Worm (Caenorhabditis elegans): Measurements from ENCODE around the gene nspe-2.

Gene nspe-2

DNA sequence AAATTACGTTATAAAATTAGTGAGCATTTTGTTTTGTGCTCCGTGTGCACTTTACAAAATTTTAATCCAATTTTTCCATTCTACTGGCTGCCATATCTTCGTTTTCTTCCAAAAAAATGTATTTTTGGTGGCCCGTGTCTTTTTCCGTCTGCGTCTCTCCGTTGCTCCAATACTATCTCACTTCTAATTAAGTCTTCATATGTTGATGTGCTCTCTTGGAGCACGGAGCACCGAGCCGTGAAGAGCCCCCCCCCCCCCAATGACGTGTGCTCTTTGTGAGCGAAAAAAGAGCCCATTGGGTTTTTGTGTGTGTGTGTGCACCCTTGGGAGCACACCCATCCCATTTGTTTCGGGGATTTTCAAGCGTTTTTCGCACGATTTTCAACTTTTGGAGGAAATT, 45.8 kb upstream of the nspe-2 start:
- TF ChIP-seq ceh-14 (tag; optimal IDR thresholded peaks at IDR 0.05), result peak; percentile 64
- no peak for TF ChIP-seq odd-2 (tag; optimal IDR thresholded peaks at IDR 0.05)
- TF ChIP-seq hlh-8 (tag; optimal IDR thresholded peaks at IDR 0.05), result no peak
- TF ChIP-seq pax-1 (tag; optimal IDR thresholded peaks at IDR 0.05), result no peak
- TF ChIP-seq unc-55 (GFP tag; optimal IDR thresholded peaks at IDR 0.05), result no peak
- no peak for TF ChIP-seq ceh-19 (GFP tag; optimal IDR thresholded peaks at IDR 0.05)
- peak; percentile 35 for TF ChIP-seq ceh-31 (tag; optimal IDR thresholded peaks at IDR 0.05)
- TF ChIP-seq K09A11.1 (tag; optimal IDR thresholded peaks at IDR 0.05; ENCODE audit: insufficient read depth), result no peak
- TF ChIP-seq pag-3 (tag; optimal IDR thresholded peaks at IDR 0.05; ENCODE audit: borderline replicate concordance), result no peak
- no peak for TF ChIP-seq eyg-1 (tag; optimal IDR thresholded peaks at IDR 0.05)
- no peak for TF ChIP-seq pha-2 (tag; optimal IDR thresholded peaks at IDR 0.05)
- no peak for TF ChIP-seq gmeb-2 (tag; optimal IDR thresholded peaks at IDR 0.05)
- TF ChIP-seq ceh-45 (GFP tag; IDR thresholded peaks at IDR 0.05), result no peak
- TF ChIP-seq mec-3 (tag; optimal IDR thresholded peaks at IDR 0.05; ENCODE audit: borderline replicate concordance), result no peak
- TF ChIP-seq hlh-30 (tag; optimal IDR thresholded peaks at IDR 0.05; ENCODE audit: insufficient read depth), result no peak
- TF ChIP-seq unc-42 (tag; optimal IDR thresholded peaks at IDR 0.05), result peak; percentile 43

DNA sequence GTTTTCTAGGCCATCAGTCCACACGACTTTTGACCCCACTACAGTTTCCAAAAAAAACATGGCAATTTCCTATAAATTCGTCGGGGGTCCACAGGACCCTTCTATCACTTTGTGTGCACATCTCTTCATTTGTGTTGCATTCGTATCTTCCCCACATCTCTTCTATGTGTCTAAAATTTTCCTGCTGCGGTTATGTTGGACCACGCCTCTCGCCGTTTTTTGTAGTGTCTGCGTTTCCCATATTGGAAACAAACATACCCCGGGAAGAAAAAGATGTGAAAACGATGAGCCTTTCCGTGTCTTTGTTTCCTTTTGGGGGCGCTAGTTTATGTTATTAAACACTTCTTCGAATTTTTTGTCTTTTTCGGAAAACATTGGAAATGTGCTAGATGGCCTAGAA, 42.7 kb upstream of the nspe-2 start:
- TF ChIP-seq elt-2 (tag; optimal IDR thresholded peaks at IDR 0.05) (no peak), ceh-31 (tag; optimal IDR thresholded peaks at IDR 0.05) (peak; percentile 30)

DNA sequence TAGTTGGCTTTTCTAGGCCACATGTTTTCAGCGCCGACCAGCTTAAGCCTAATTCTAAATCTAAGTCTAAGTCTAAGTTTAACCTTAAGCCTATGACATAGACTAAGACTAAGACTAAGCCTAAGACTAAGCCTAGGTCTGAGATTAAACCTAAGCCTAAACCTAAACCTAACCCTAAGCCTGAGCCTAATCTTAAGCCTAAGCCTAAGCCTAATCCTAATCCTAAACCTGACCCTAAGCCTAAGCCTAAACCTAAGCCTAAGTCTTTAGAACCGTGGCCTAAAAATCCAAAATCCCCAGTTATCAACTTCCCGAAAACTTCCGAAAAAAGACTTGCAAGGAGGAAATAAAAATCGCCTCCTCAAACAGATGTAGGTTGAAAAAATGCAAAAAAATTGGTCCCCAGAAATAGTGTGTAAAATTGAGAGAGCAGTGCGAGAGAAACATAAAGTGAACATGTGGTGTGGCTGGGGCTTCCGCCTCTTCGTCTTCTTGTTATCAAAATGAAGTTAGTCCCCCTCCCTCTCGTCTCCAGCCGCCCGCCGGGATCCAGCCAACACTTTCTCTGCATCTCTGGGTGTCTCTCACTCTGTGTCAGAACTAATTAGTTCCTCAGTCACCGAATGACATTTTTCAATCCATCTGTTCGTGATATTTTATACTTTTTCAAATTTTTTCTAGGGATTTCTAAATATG, 40.6 kb upstream of the nspe-2 start:
- no peak for TF ChIP-seq pat-9 (tag; optimal IDR thresholded peaks at IDR 0.05)
- peak; percentile 81 for TF ChIP-seq dve-1 (tag; optimal IDR thresholded peaks at IDR 0.05)
- no peak for TF ChIP-seq K09A11.1 (tag; optimal IDR thresholded peaks at IDR 0.05; ENCODE audit: insufficient read depth)
- peak; percentile 36 for TF ChIP-seq ceh-31 (tag; optimal IDR thresholded peaks at IDR 0.05)
- TF ChIP-seq unc-42 (tag; optimal IDR thresholded peaks at IDR 0.05), result peak; percentile 47
- peak; percentile 73 for TF ChIP-seq ceh-18 (tag; optimal IDR thresholded peaks at IDR 0.05)
- TF ChIP-seq ceh-22 (tag; optimal IDR thresholded peaks at IDR 0.05), result no peak
- TF ChIP-seq rnt-1 (tag; optimal IDR thresholded peaks at IDR 0.05), result peak; percentile 24
- peak; percentile 80 for TF ChIP-seq hlh-8 (tag; optimal IDR thresholded peaks at IDR 0.05)
- no peak for TF ChIP-seq T23F11.4 (GFP tag; optimal IDR thresholded peaks at IDR 0.05)
- TF ChIP-seq fkh-10 (GFP tag; optimal IDR thresholded peaks at IDR 0.05), result no peak

DNA sequence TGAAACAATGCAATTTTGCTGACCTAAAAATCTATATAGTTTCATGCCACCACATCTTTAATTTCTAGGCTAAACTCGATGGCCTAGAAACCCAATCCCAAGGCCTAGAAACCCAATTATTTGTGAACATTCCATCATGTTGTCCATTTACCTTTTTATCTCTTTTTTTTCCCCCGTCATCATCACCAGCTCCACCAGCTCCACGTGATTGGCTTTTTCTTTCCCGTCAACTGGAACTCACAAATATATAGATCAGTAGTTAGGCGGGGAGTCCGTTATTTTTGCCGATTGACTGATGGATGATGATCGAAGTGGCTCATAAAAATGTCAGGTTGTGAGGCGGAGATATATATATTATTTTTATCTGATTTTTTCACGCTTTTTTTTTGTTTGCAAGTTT, 39.2 kb upstream of the nspe-2 start:
- TF ChIP-seq sdc-2 (tag; optimal IDR thresholded peaks at IDR 0.05) (no peak), ahr-1 (tag; optimal IDR thresholded peaks at IDR 0.05) (no peak), unc-55 (GFP tag; optimal IDR thresholded peaks at IDR 0.05) (no peak), unc-42 (tag; optimal IDR thresholded peaks at IDR 0.05) (no peak), npax-4 (tag; optimal IDR thresholded peaks at IDR 0.05) (no peak), pat-9 (tag; optimal IDR thresholded peaks at IDR 0.05) (no peak), mec-3 (tag; optimal IDR thresholded peaks at IDR 0.05; ENCODE audit: borderline replicate concordance) (no peak), ets-4 (tag; optimal IDR thresholded peaks at IDR 0.05) (no peak), C08G9.2 (tag; optimal IDR thresholded peaks at IDR 0.05) (no peak), hlh-15 (tag; optimal IDR thresholded peaks at IDR 0.05) (no peak), fkh-6 (tag; optimal IDR thresholded peaks at IDR 0.05) (no peak), unc-3 (GFP tag; conservative IDR thresholded peaks at IDR 0.05) (no peak), unc-3 (tag; optimal IDR thresholded peaks at IDR 0.05) (no peak), Y22D7AL.16 (tag; optimal IDR thresholded peaks at IDR 0.05) (no peak), unc-86 (tag; optimal IDR thresholded peaks at IDR 0.05) (no peak), pha-4 (tag; optimal IDR thresholded peaks at IDR 0.05) (no peak), ceh-6 (GFP tag; optimal IDR thresholded peaks at IDR 0.05) (no peak), syd-9 (tag; optimal IDR thresholded peaks at IDR 0.05) (no peak), hlh-30 (tag; optimal IDR thresholded peaks at IDR 0.05; ENCODE audit: insufficient read depth) (no peak), rnt-1 (tag; optimal IDR thresholded peaks at IDR 0.05) (no peak), ceh-31 (tag; optimal IDR thresholded peaks at IDR 0.05) (no peak)
